Worm (Caenorhabditis elegans) whole organism, L4 larva: ENCODE data around the gene npp-18.

Source experiments
- T20F7.1 ChIP-seq: fragments of 200-800 bp; sonication (Bioruptor generic); optimal IDR thresholded peaks from 2 replicates; lab custom pipeline; 2018; ENCODE audit warnings: mild to moderate bottlenecking, missing genetic modification characterization, missing compliant biosample characterization
- ceh-44 ChIP-seq: fragments of 200-800 bp; sonication (Bioruptor generic); IDR thresholded peaks from 2 replicates; pipeline ENCODE4 v1.3.6; 2022; ENCODE audit warnings: missing genetic modification reagents, missing genetic modification characterization, missing compliant biosample characterization
- dve-1 ChIP-seq: sonication (generic microtip); optimal IDR thresholded peaks from 2 replicates; lab custom pipeline; 2017; ENCODE audit warnings: antibody characterized with exemption, mild to moderate bottlenecking, missing genetic modification characterization, missing compliant biosample characterization; ENCODE audit not compliant: insufficient read depth
- hlh-30 ChIP-seq: sonication (generic microtip); optimal IDR thresholded peaks from 2 replicates; lab custom pipeline; 2017; ENCODE audit warnings: antibody characterized with exemption, mild to moderate bottlenecking, missing genetic modification characterization, missing compliant biosample characterization; ENCODE audit not compliant: insufficient read depth
- lim-7 ChIP-seq: fragments of 200-800 bp; sonication (Bioruptor generic); IDR thresholded peaks from 2 replicates; pipeline ENCODE4 v1.3.6; 2022; ENCODE audit warnings: missing genetic modification characterization, missing compliant biosample characterization
- lin-15B ChIP-seq: fragments of 150-350 bp; sonication (generic microtip); optimal IDR thresholded peaks from 3 replicates; lab custom pipeline; 2014; ENCODE audit warnings: missing biosample characterization, missing genetic modification characterization
- lin-39 ChIP-seq: fragments of 150-350 bp; optimal IDR thresholded peaks from 2 replicates; lab custom pipeline; 2014; ENCODE audit warnings: missing biosample characterization, missing genetic modification reagents, missing genetic modification characterization
- lir-3 ChIP-seq: sonication (generic microtip); optimal IDR thresholded peaks from 2 replicates; lab custom pipeline; 2016; ENCODE audit warnings: mild to moderate bottlenecking, missing genetic modification characterization, missing compliant biosample characterization
- nhr-6 ChIP-seq: fragments of 150-350 bp; optimal IDR thresholded peaks from 2 replicates; lab custom pipeline; 2014; ENCODE audit warnings: missing biosample characterization, missing genetic modification characterization
- unc-130 ChIP-seq: sonication (generic microtip); optimal IDR thresholded peaks from 2 replicates; lab custom pipeline; 2016; ENCODE audit warnings: missing genetic modification reagents, missing genetic modification characterization, missing compliant biosample characterization
- unc-39 ChIP-seq: sonication (generic microtip); optimal IDR thresholded peaks from 2 replicates; lab custom pipeline; 2017; ENCODE audit warnings: missing biosample characterization, missing genetic modification characterization
- unc-62 ChIP-seq, 3 experiments: fragments of 150-350 bp in 1 of 3; sonication (generic microtip); optimal IDR thresholded peaks in 2 of 3; peaks in 1 of 3; 1 replicate in 1 of 3; 2 replicates in 2 of 3; lab custom pipeline; 2014 to 2017; ENCODE audit warnings: missing biosample characterization in 3 of 3, missing genetic modification characterization in 3 of 3, missing genetic modification reagents in 3 of 3, missing genotype in 1 of 3
- zip-2 ChIP-seq: fragments of 150-350 bp; optimal IDR thresholded peaks from 2 replicates; lab custom pipeline; 2014; ENCODE audit warnings: missing biosample characterization, missing genetic modification characterization

DNA sequence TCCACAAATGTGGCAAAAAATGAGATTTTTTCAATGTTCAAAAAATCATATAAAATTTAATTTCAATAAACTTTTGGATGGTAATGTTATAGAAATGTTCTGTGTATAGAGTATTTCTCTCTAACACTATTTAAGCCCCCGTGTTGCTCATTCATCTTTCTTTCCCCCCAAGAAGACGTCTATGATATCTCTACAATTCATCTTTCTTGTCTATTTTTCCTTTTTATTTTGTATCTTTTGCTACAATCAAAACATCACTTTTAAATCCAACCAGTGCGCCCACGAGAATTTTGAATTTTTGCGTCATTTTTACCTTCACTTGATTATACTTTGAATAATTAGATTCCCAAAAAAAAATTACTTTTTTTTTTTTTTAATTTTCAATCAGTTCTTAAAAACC, 23.9 kb upstream of the npp-18 start:
- TF ChIP-seq unc-62 (GFP tag; optimal IDR thresholded peaks at IDR 0.05 in 1 of 2; lab: Kevin White, UChicago): no peak
- no peak for TF ChIP-seq unc-62 (tag; optimal IDR thresholded peaks at IDR 0.05; lab: Kevin White, UChicago)
- TF ChIP-seq lin-15B (tag; lab: Kevin White, UChicago): no peak
- no peak for TF ChIP-seq lin-39
- TF ChIP-seq lir-3 (tag; lab: Kevin White, UChicago): no peak
- TF ChIP-seq zip-2 (tag; lab: Kevin White, UChicago): no peak
- TF ChIP-seq nhr-6 (tag; lab: Kevin White, UChicago): no peak
- TF ChIP-seq dve-1: no peak
- TF ChIP-seq lim-7 (GFP tag; lab: Robert Waterston, UW): no peak
- TF ChIP-seq ceh-44 (GFP tag; lab: Robert Waterston, UW): no peak
- no peak for TF ChIP-seq T20F7.1 (GFP tag; lab: Kevin White, UChicago)
- no peak for TF ChIP-seq unc-39 (tag; lab: Kevin White, UChicago)
- no peak for TF ChIP-seq hlh-30 (tag; lab: Kevin White, UChicago)
- TF ChIP-seq unc-130 (GFP tag; lab: Kevin White, UChicago): no peak
